Worm (Caenorhabditis elegans): ENCODE measurements around the gene sptl-3.
A peak's percentile ranks its signal among the peaks of the same experiment; 100 is the strongest.

The sptl-3 gene

DNA sequence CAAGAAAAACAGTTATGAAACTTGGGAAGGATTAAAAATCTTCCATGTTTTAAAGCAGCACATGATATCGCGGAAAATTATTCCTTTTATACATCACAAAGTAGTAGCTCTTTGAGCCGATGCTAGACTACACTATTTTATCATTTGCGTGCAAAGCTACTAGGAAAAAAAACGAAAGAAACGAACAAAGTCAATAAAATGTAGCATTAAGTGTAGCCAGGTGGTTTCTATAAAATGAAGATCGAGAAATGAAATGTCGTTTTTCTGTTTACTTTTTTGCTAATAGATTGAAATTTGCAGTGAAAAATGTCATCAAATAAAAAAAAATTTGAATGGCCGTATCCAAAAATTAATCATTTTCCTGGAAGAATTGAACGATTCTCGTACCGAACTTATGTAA is 20.2 kb upstream of the sptl-3 start, which contains the start of gene cpt-5:
TSS of gene cpt-5 (plus strand) at position 301 of the 400 bp plus-strand sequence.
- TF ChIP-seq mdl-1 (tag; optimal IDR thresholded peaks at IDR 0.05) (no peak), ceh-9 (tag; optimal IDR thresholded peaks at IDR 0.05) (no peak), eor-1 (tag; optimal IDR thresholded peaks at IDR 0.05) (no peak), nhr-77 (tag; optimal IDR thresholded peaks at IDR 0.05) (no peak), elt-2 (tag; optimal IDR thresholded peaks at IDR 0.05) (no peak), unc-62 (GFP tag; optimal IDR thresholded peaks at IDR 0.05) (no peak)

DNA sequence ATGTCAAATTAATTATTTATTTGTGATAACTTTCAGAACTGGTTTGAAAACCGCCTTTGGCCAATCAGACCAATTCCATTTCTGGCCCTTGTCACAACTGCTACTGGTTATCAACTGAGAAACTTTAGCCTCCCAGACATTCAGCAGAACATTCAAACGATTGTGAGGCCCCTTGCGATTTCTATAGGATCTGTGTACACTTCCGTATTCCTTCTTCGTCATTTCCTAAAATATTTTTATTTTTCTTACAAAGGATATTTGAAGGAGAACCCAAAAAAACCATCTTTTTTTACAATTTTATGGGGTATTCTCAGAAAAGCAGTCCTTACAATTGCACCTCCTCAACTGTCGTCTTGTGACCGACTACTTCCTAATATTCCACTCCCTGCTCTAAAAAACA is 19.8 kb upstream of the sptl-3 start:
- TF ChIP-seq zag-1 (tag; optimal IDR thresholded peaks at IDR 0.05) (no peak), hmg-11 (tag; optimal IDR thresholded peaks at IDR 0.05) (no peak), daf-12 (tag; optimal IDR thresholded peaks at IDR 0.05) (no peak)

DNA sequence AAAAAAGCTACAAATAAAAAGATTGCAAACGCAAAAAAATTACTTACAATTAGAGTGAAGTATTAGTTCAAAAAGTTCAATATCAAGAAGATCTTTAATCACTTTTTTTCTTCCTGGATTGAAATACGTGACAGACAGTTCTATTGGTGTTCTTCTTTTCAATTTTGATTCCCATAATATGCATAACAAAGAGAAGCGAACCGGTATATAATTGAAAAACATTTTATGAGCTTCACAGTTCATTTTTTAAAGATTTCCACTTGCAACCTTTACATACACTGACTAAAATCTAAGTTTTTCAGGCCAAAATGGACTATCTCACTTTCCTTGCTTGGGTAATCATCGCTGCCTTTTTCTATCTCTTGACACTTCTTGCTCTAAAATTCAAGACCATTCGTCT is 16.6 kb upstream of the sptl-3 start, which contains the start of gene T22G5.1:
TSS of gene T22G5.1 (plus strand) at position 301 of the 400 bp plus-strand sequence.
- TF ChIP-seq mdl-1 (tag; optimal IDR thresholded peaks at IDR 0.05), result no peak
- no peak for TF ChIP-seq daf-12 (tag; optimal IDR thresholded peaks at IDR 0.05)
- no peak for TF ChIP-seq jun-1 (tag; optimal IDR thresholded peaks at IDR 0.05)
- no peak for TF ChIP-seq elt-3 (tag; optimal IDR thresholded peaks at IDR 0.05)
- TF ChIP-seq skn-1 (tag; optimal IDR thresholded peaks at IDR 0.05), result no peak
- TF ChIP-seq aly-2 (tag; optimal IDR thresholded peaks at IDR 0.05), result no peak
- no peak for TF ChIP-seq R02D3.7 (tag; optimal IDR thresholded peaks at IDR 0.05)
- no peak for TF ChIP-seq nhr-67 (tag; optimal IDR thresholded peaks at IDR 0.05)
- TF ChIP-seq snpc-4 (tag; optimal IDR thresholded peaks at IDR 0.05), result no peak
- no peak for TF ChIP-seq pqm-1 (tag; optimal IDR thresholded peaks at IDR 0.05)
- TF ChIP-seq fkh-10 (GFP tag; optimal IDR thresholded peaks at IDR 0.05), result no peak
- TF ChIP-seq ceh-82 (tag; optimal IDR thresholded peaks at IDR 0.05), result no peak
- no peak for TF ChIP-seq nhr-76 (tag; optimal IDR thresholded peaks at IDR 0.05)
- no peak for TF ChIP-seq mml-1 (tag; optimal IDR thresholded peaks at IDR 0.05)
- no peak for TF ChIP-seq nhr-11 (tag; optimal IDR thresholded peaks at IDR 0.05)
- no peak for TF ChIP-seq egl-27 (tag; optimal IDR thresholded peaks at IDR 0.05)
- TF ChIP-seq nhr-28 (tag; optimal IDR thresholded peaks at IDR 0.05), result no peak
- no peak for TF ChIP-seq lsy-12 (tag; optimal IDR thresholded peaks at IDR 0.05)
- TF ChIP-seq fos-1 (tag; optimal IDR thresholded peaks at IDR 0.05), result no peak

DNA sequence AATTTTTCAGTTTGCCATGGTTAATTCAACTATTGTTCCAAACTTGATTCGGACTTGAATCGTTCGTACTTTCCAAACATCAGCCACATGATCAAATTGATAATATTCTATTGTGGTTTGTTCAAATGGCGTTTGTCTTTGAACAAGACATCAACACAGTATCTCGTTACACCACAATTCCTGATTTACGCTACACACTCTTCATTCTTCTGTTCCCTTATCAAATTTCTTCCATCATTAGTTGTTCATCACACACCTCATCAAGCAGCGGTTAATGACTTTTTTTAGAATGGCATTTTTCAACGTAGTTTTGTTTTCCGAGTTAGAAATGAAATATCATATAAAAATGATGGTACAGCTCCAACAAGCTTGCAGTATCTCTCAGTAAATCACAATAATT is 14.9 kb upstream of the sptl-3 start:
- no peak for TF ChIP-seq ceh-16 (tag; optimal IDR thresholded peaks at IDR 0.05)
- no peak for TF ChIP-seq egl-5 (tag; optimal IDR thresholded peaks at IDR 0.05)
- no peak for TF ChIP-seq ceh-82 (tag; optimal IDR thresholded peaks at IDR 0.05)
- TF ChIP-seq pqm-1 (tag; optimal IDR thresholded peaks at IDR 0.05), result peak; percentile 93
- no peak for TF ChIP-seq lsy-12 (tag; optimal IDR thresholded peaks at IDR 0.05)
- peak; percentile 86 for TF ChIP-seq elt-2 (tag; optimal IDR thresholded peaks at IDR 0.05)
- TF ChIP-seq daf-12 (tag; optimal IDR thresholded peaks at IDR 0.05), result no peak
- no peak for TF ChIP-seq aly-2 (tag; optimal IDR thresholded peaks at IDR 0.05)
- peak; percentile 11 for TF ChIP-seq jun-1 (tag; optimal IDR thresholded peaks at IDR 0.05)
- TF ChIP-seq elt-3 (tag; optimal IDR thresholded peaks at IDR 0.05), result no peak
- peak; percentile 14 for TF ChIP-seq lin-15B (tag; optimal IDR thresholded peaks at IDR 0.05)
- TF ChIP-seq mdl-1 (tag; optimal IDR thresholded peaks at IDR 0.05), result no peak

DNA sequence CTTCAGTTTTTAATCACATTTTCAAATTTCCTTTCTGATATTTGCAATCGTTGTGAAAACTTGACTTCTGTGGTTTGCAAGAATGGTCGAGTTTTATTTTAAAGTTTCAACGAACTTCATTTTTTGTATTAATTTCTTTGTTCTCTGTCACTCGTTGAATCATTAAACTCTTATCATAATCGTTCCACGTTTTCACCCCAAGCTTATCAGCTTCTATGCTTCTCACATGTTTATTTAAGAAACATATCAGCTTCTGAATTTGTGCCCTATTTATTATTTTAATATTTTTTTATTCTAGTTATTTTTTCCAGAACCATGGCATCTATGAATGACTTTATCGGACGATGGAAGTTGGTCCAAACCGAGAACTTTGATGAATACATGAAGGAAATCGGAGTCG is 13.9 kb upstream of the sptl-3 start, which contains the start of gene lbp-7:
TSS of gene lbp-7 (plus strand) at position 312 of the 400 bp plus-strand sequence.
- TF ChIP-seq pha-4 (tag; optimal IDR thresholded peaks at IDR 0.05) (peak; percentile 41), pqm-1 (tag; optimal IDR thresholded peaks at IDR 0.05) (peak; percentile 94), nhr-76 (tag; optimal IDR thresholded peaks at IDR 0.05) (no peak), jun-1 (tag; optimal IDR thresholded peaks at IDR 0.05) (peak; percentile 23), elt-2 (tag; optimal IDR thresholded peaks at IDR 0.05) (peak; percentile 93), unc-39 (tag; optimal IDR thresholded peaks at IDR 0.05) (no peak)

DNA sequence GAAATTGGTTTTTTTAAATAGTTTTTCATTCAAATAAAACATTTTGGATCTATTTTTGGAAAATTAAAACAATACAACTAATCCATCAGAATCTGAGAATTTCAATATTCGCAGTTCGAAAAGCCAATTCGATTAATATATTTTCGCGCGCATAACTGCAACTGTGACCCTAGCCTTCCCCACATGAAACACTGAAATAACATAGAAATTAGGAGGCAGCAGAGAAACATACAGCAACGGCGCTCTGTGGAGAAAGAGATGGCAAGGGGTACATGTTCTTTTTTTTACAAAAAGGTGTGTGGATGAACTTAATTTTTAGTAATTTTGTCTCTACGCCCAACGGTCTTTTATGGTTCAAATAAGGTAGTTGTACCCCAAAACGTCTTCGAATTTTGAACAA is 13.0 kb upstream of the sptl-3 start:
- TF ChIP-seq nfya-1 (tag; optimal IDR thresholded peaks at IDR 0.05; ENCODE audit: insufficient read depth) (peak; percentile 20), nhr-25 (tag; optimal IDR thresholded peaks at IDR 0.05) (peak; percentile 19), aly-2 (tag; optimal IDR thresholded peaks at IDR 0.05) (no peak), snpc-4 (tag; optimal IDR thresholded peaks at IDR 0.05) (peak; percentile 28), nhr-12 (tag; optimal IDR thresholded peaks at IDR 0.05) (no peak), pha-4 (tag; optimal IDR thresholded peaks at IDR 0.05) (peak; percentile 56), nhr-43 (tag; optimal IDR thresholded peaks at IDR 0.05; ENCODE audit: poor library complexity, severe bottlenecking) (peak; percentile 30), lin-15B (tag; optimal IDR thresholded peaks at IDR 0.05) (peak; percentile 63)

Measured in whole organism, L3 larva.